Fruit fly (Drosophila melanogaster) whole organism, pupa: ENCODE measurements around the gene CG13297.

Experiments
- CG12605 ChIP-seq: fragments of 200-800 bp; sonication (Bioruptor generic); IDR thresholded peaks from 2 replicates; pipeline ENCODE4 v1.3.6; 2022; ENCODE audit warnings: missing biosample characterization, missing genetic modification characterization
- CG13204 ChIP-seq: fragments of 200-800 bp; sonication (Bioruptor generic); optimal IDR thresholded peaks from 2 replicates; lab custom pipeline; 2018; ENCODE audit warnings: missing biosample characterization, mild to moderate bottlenecking, missing genetic modification characterization, moderate library complexity

DNA sequence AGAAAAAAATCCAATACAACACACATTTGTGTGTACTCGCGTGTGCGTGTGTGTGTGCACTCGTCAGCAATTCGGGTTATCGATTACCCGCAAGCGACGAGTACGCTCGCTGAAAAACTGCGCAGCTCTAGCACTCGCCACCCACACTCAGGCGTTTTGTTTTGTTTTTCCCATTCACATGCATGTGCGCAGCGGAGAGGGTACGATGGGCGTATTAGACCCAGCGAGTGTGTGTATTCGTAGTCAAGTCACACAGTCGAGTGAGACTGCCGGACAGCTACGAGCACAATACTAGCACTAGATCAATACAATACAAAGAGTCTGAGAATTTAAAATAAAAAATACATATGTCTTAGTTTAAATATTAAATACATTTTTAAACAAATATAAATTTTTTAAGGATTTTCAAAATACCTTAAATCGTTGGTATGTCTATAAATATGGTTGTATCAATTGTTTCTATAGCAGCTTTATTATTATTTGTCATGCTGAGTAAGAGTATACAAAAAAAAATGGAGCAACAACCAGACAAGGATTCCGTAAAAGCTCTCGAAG, 27.8 kb upstream of the CG13297 start, which contains the start of the genes D19B and CG43293:
- TF ChIP-seq CG13204 (GFP tag; lab: Kevin White, UChicago), result no peak
- peak; percentile 91 for TF ChIP-seq CG12605
